Worm (Caenorhabditis elegans) whole organism, young adult: ENCODE measurements around the gene F59A7.5.

Source experiments
- B0336.3 ChIP-seq: fragments of 200-800 bp; sonication (Bioruptor generic); IDR thresholded peaks from 2 replicates; pipeline ENCODE4 v1.3.6; 2022; ENCODE audit warnings: missing genetic modification characterization, missing compliant biosample characterization
- C06A6.2 ChIP-seq: fragments of 200-800 bp; sonication (Bioruptor generic); conservative IDR thresholded peaks from 2 replicates; pipeline ENCODE4 v1.3.6; 2022; ENCODE audit warnings: missing genetic modification characterization, missing compliant biosample characterization
- D2030.7 ChIP-seq: fragments of 200-800 bp; sonication (Bioruptor generic); IDR thresholded peaks from 2 replicates; pipeline ENCODE4 v1.3.6; 2022; ENCODE audit warnings: missing genetic modification reagents, missing genetic modification characterization, missing compliant biosample characterization
- F22D6.2 ChIP-seq: sonication (generic microtip); optimal IDR thresholded peaks from 2 replicates; lab custom pipeline; 2016; ENCODE audit warnings: mild to moderate bottlenecking, missing genetic modification characterization, missing compliant biosample characterization
- K11D2.4 ChIP-seq: fragments of 200-800 bp; sonication (Bioruptor generic); IDR thresholded peaks from 2 replicates; pipeline ENCODE4 v1.3.6; 2022; ENCODE audit warnings: missing genetic modification reagents, missing genetic modification characterization, missing compliant biosample characterization
- K12H6.12 ChIP-seq: fragments of 200-800 bp; sonication (Bioruptor generic); optimal IDR thresholded peaks from 2 replicates; lab custom pipeline; 2018; ENCODE audit warnings: mild to moderate bottlenecking, missing genetic modification characterization, missing compliant biosample characterization
- akir-1 ChIP-seq: fragments of 200-800 bp; sonication (Bioruptor generic); optimal IDR thresholded peaks from 2 replicates; lab custom pipeline; 2018; ENCODE audit warnings: mild to moderate bottlenecking, missing genetic modification characterization, moderate library complexity, missing compliant biosample characterization
- ama-1 ChIP-seq, 3 experiments: fragments of 150-350 bp in 1 of 3; sonication (generic microtip) in 2 of 3; optimal IDR thresholded peaks; 2 replicates each; lab custom pipeline; 2014 to 2018; ENCODE audit warnings: missing biosample characterization in 2 of 3, missing genetic modification characterization in 2 of 3, missing genetic modification reagents in 2 of 3
- attf-3 ChIP-seq: fragments of 200-800 bp; sonication (Bioruptor generic); conservative IDR thresholded peaks from 2 replicates; pipeline ENCODE4 v1.3.6; 2022; ENCODE audit warnings: missing genetic modification reagents, missing genetic modification characterization, missing compliant biosample characterization
- ceh-91 ChIP-seq: fragments of 200-800 bp; sonication (Bioruptor generic); IDR thresholded peaks from 2 replicates; pipeline ENCODE4 v1.3.6; 2022; ENCODE audit warnings: missing genetic modification reagents, missing genetic modification characterization, missing compliant biosample characterization
- chd-7 ChIP-seq: sonication (generic microtip); optimal IDR thresholded peaks from 2 replicates; lab custom pipeline; 2016; ENCODE audit warnings: mild to moderate bottlenecking, missing genetic modification characterization, moderate library complexity, missing compliant biosample characterization
- egl-18 ChIP-seq: fragments of 200-800 bp; sonication (Bioruptor generic); IDR thresholded peaks from 2 replicates; pipeline ENCODE4 v1.3.6; 2022; ENCODE audit warnings: missing genetic modification reagents, missing genetic modification characterization, missing compliant biosample characterization
- egl-44 ChIP-seq: fragments of 200-800 bp; sonication (Bioruptor generic); IDR thresholded peaks from 2 replicates; pipeline ENCODE4 v1.3.6; 2022; ENCODE audit warnings: missing genetic modification reagents, missing genetic modification characterization, missing compliant biosample characterization
- egrh-3 ChIP-seq: fragments of 200-800 bp; sonication (Bioruptor generic); IDR thresholded peaks from 2 replicates; pipeline ENCODE4 v1.3.6; 2022; ENCODE audit warnings: missing genetic modification reagents, missing genetic modification characterization, missing compliant biosample characterization
- lin-35 ChIP-seq, 3 experiments: fragments of 150-350 bp in 2 of 3; sonication (generic microtip) in 1 of 3; optimal IDR thresholded peaks; 2 replicates each; lab custom pipeline; 2014 to 2018; ENCODE audit warnings: missing biosample characterization in 3 of 3, missing genetic modification characterization in 3 of 3, missing genetic modification reagents in 3 of 3
- lin-54 ChIP-seq: fragments of 200-800 bp; sonication (Bioruptor generic); optimal IDR thresholded peaks from 2 replicates; lab custom pipeline; 2018; ENCODE audit warnings: mild to moderate bottlenecking, missing genetic modification characterization, missing compliant biosample characterization
- lir-1 ChIP-seq: fragments of 200-800 bp; sonication (Bioruptor generic); conservative IDR thresholded peaks from 2 replicates; pipeline ENCODE4 v1.3.6; 2022; ENCODE audit warnings: missing genetic modification reagents, missing genetic modification characterization, missing compliant biosample characterization
- lsl-1 ChIP-seq: fragments of 200-800 bp; sonication (Bioruptor generic); optimal IDR thresholded peaks from 2 replicates; lab custom pipeline; 2018; ENCODE audit warnings: mild to moderate bottlenecking, missing genetic modification characterization, moderate library complexity, missing compliant biosample characterization
- madf-6 ChIP-seq: fragments of 200-800 bp; sonication (Bioruptor generic); IDR thresholded peaks from 2 replicates; pipeline ENCODE4 v1.3.6; 2022; ENCODE audit warnings: missing genetic modification reagents, missing genetic modification characterization, missing compliant biosample characterization
- madf-8 ChIP-seq: fragments of 200-800 bp; sonication (Bioruptor generic); conservative IDR thresholded peaks from 2 replicates; pipeline ENCODE4 v1.3.6; 2022; ENCODE audit warnings: missing genetic modification reagents, missing genetic modification characterization, missing compliant biosample characterization
- mes-4 ChIP-seq: sonication (generic microtip); optimal IDR thresholded peaks from 2 replicates; lab custom pipeline; 2016; ENCODE audit warnings: missing genotype, missing genetic modification characterization, missing compliant biosample characterization
- mxl-1 ChIP-seq: sonication (generic microtip); optimal IDR thresholded peaks from 2 replicates; lab custom pipeline; 2016; ENCODE audit warnings: missing genetic modification characterization, missing compliant biosample characterization
- nfyb-1 ChIP-seq: fragments of 200-800 bp; sonication (Bioruptor generic); IDR thresholded peaks from 2 replicates; pipeline ENCODE4 v1.3.6; 2022; ENCODE audit warnings: missing genetic modification reagents, missing genetic modification characterization, missing compliant biosample characterization
- nhr-80 ChIP-seq: sonication (generic microtip); optimal IDR thresholded peaks from 2 replicates; lab custom pipeline; 2016; ENCODE audit warnings: missing genetic modification characterization, missing compliant biosample characterization
- pha-4 ChIP-seq: fragments of 150-350 bp; sonication (generic microtip); optimal IDR thresholded peaks from 2 replicates; lab custom pipeline; 2014; ENCODE audit warnings: missing biosample characterization, missing genetic modification reagents, missing genetic modification characterization
- repo-1 ChIP-seq: sonication (generic microtip); optimal IDR thresholded peaks from 2 replicates; lab custom pipeline; 2017; ENCODE audit warnings: mild to moderate bottlenecking, missing genetic modification characterization, missing compliant biosample characterization
- sea-2 ChIP-seq: fragments of 200-800 bp; sonication (Bioruptor generic); IDR thresholded peaks from 2 replicates; pipeline ENCODE4 v1.3.6; 2022; ENCODE audit warnings: missing genetic modification characterization, missing compliant biosample characterization
- snpc-1.3 ChIP-seq: sonication (generic microtip); optimal IDR thresholded peaks from 2 replicates; lab custom pipeline; 2017; ENCODE audit warnings: missing genetic modification characterization, mild to moderate bottlenecking, missing compliant biosample characterization, antibody characterized with exemption, moderate library complexity, missing genotype, missing genetic modification reagents; ENCODE audit not compliant: insufficient read depth
- sptf-2 ChIP-seq: fragments of 200-800 bp; sonication (Bioruptor generic); optimal IDR thresholded peaks from 2 replicates; lab custom pipeline; 2018; ENCODE audit warnings: mild to moderate bottlenecking, missing genetic modification characterization, missing compliant biosample characterization
- tbx-9 ChIP-seq: sonication (generic microtip); optimal IDR thresholded peaks from 2 replicates; lab custom pipeline; 2016; ENCODE audit warnings: borderline replicate concordance, missing genetic modification characterization, inconsistent platforms, missing compliant biosample characterization
- unc-62 ChIP-seq: fragments of 150-350 bp; optimal IDR thresholded peaks from 2 replicates; lab custom pipeline; 2014; ENCODE audit warnings: missing biosample characterization, missing genetic modification reagents, missing genetic modification characterization

The F59A7.5 gene

ce11 chrV:2022374-2022773 lies at the start of gene F59A7.5:
Gene F59A7.5 (plus strand): TSS chrV:2022674.
- TF ChIP-seq lsl-1 (GFP tag; lab: Kevin White, UChicago) = no peak
- no peak for TF ChIP-seq madf-8 (GFP tag; lab: Robert Waterston, UW)
- TF ChIP-seq madf-6 (GFP tag; lab: Robert Waterston, UW) = no peak
- TF ChIP-seq egl-44 (GFP tag; lab: Robert Waterston, UW) = no peak
- TF ChIP-seq lin-54 = no peak
- no peak for TF ChIP-seq unc-62 (GFP tag; lab: Kevin White, UChicago)
- TF ChIP-seq B0336.3 (GFP tag; lab: Robert Waterston, UW) = no peak
- no peak for TF ChIP-seq ama-1 (optimal IDR thresholded peaks at IDR 0.05; lab: Kevin White, UChicago)
- TF ChIP-seq ama-1 (GFP tag; optimal IDR thresholded peaks at IDR 0.05; lab: Kevin White, UChicago) = no peak
- no peak for TF ChIP-seq repo-1 (tag; lab: Kevin White, UChicago)
- no peak for TF ChIP-seq egrh-3 (GFP tag; lab: Robert Waterston, UW)
- no peak for TF ChIP-seq chd-7 (tag; lab: Kevin White, UChicago)
- no peak for TF ChIP-seq snpc-1.3 (tag; lab: Kevin White, UChicago)
- no peak for TF ChIP-seq sea-2
- no peak for TF ChIP-seq ceh-91 (GFP tag; lab: Robert Waterston, UW)
- no peak for TF ChIP-seq K12H6.12 (tag; lab: Kevin White, UChicago)
- TF ChIP-seq lin-35 (GFP tag; optimal IDR thresholded peaks at IDR 0.05; lab: Kevin White, UChicago) = no peak

ce11 chrV:1975049-1975448 lies 47.4 kb upstream of the F59A7.5 start, which contains the start of gene fbxa-201:
Gene fbxa-201 (plus strand): TSS chrV:1975349.
- no peak for TF ChIP-seq pha-4 (tag; lab: Kevin White, UChicago)
- TF ChIP-seq mes-4 (tag; lab: Kevin White, UChicago) = no peak
- TF ChIP-seq repo-1 (tag; lab: Kevin White, UChicago) = no peak
- no peak for TF ChIP-seq egl-18
- TF ChIP-seq sptf-2 = no peak
- TF ChIP-seq akir-1 (GFP tag; lab: Kevin White, UChicago) = no peak
- no peak for TF ChIP-seq chd-7 (tag; lab: Kevin White, UChicago)
- TF ChIP-seq C06A6.2 (GFP tag; lab: Robert Waterston, UW) = no peak
- TF ChIP-seq lir-1 (GFP tag; lab: Robert Waterston, UW) = no peak
- TF ChIP-seq attf-3 (GFP tag; lab: Robert Waterston, UW) = no peak
- no peak for TF ChIP-seq F22D6.2
- no peak for TF ChIP-seq D2030.7
- no peak for TF ChIP-seq K11D2.4

- no peak for TF ChIP-seq mxl-1 (tag; lab: Kevin White, UChicago)
Measured at ce11 chrV:1978968-1979367, 43.5 kb upstream of the F59A7.5 start, which contains the start of gene T08B1.4. Gene T08B1.4 (plus strand): TSS chrV:1979268.

ce11 chrV:1986954-1987353 lies 35.5 kb upstream of the F59A7.5 start, which contains the start of gene T08B1.1:
Gene T08B1.1 (minus strand): TSS chrV:1987045.
- TF ChIP-seq nhr-80 (tag; lab: Kevin White, UChicago) = peak; percentile 64
- no peak for TF ChIP-seq nfyb-1 (GFP tag; lab: Robert Waterston, UW)

- TF ChIP-seq repo-1 (tag; lab: Kevin White, UChicago) = no peak
- no peak for TF ChIP-seq tbx-9 (tag; lab: Kevin White, UChicago)
- peak; percentile 42 for TF ChIP-seq nhr-80 (tag; lab: Kevin White, UChicago)
Measured at ce11 chrV:1989220-1989619, 33.3 kb upstream of the F59A7.5 start.
